Worm (Caenorhabditis elegans) whole organism, late embryonic: ENCODE data around the gene ZK355.8.

Experiments used
- C08G9.2 ChIP-seq: sonication (generic microtip); optimal IDR thresholded peaks from 2 replicates; lab custom pipeline; 2016; ENCODE audit warnings: mild to moderate bottlenecking, missing genetic modification characterization, moderate library complexity, missing compliant biosample characterization
- C38D4.7 ChIP-seq: fragments of 200-800 bp; sonication (Bioruptor generic); optimal IDR thresholded peaks from 2 replicates; lab custom pipeline; 2018; ENCODE audit warnings: mild to moderate bottlenecking, missing genetic modification characterization, moderate library complexity, missing compliant biosample characterization
- F13H6.1 ChIP-seq: sonication (generic microtip); optimal IDR thresholded peaks from 2 replicates; lab custom pipeline; 2016; ENCODE audit warnings: missing genetic modification characterization, missing compliant biosample characterization
- Y22D7AL.16 ChIP-seq: sonication (generic microtip); optimal IDR thresholded peaks from 2 replicates; lab custom pipeline; 2016; ENCODE audit warnings: missing genetic modification characterization, missing compliant biosample characterization
- ceh-14 ChIP-seq: sonication (generic microtip); optimal IDR thresholded peaks from 2 replicates; lab custom pipeline; 2016; ENCODE audit warnings: missing genotype, missing genetic modification characterization, missing compliant biosample characterization
- ceh-24 ChIP-seq: sonication (generic microtip); optimal IDR thresholded peaks from 2 replicates; lab custom pipeline; 2016; ENCODE audit warnings: mild to moderate bottlenecking, missing genetic modification characterization, missing compliant biosample characterization
- ceh-9 ChIP-seq: sonication (generic microtip); optimal IDR thresholded peaks from 2 replicates; lab custom pipeline; 2016; ENCODE audit warnings: mild to moderate bottlenecking, missing genetic modification characterization, inconsistent platforms, missing compliant biosample characterization
- che-1 ChIP-seq: sonication (generic microtip); optimal IDR thresholded peaks from 2 replicates; lab custom pipeline; 2016; ENCODE audit warnings: mild to moderate bottlenecking, missing genetic modification characterization, missing compliant biosample characterization
- dmd-4 ChIP-seq: sonication (generic microtip); optimal IDR thresholded peaks from 2 replicates; lab custom pipeline; 2016; ENCODE audit warnings: borderline replicate concordance, missing genetic modification characterization, missing compliant biosample characterization
- dve-1 ChIP-seq: sonication (generic microtip); optimal IDR thresholded peaks from 2 replicates; lab custom pipeline; 2017; ENCODE audit warnings: antibody characterized with exemption, mild to moderate bottlenecking, missing genetic modification characterization, missing compliant biosample characterization
- fax-1 ChIP-seq: sonication (generic microtip); optimal IDR thresholded peaks from 2 replicates; lab custom pipeline; 2016; ENCODE audit warnings: missing genotype, missing genetic modification characterization, missing compliant biosample characterization
- fkh-6 ChIP-seq: sonication (generic microtip); optimal IDR thresholded peaks from 2 replicates; lab custom pipeline; 2016; ENCODE audit warnings: missing genetic modification characterization, missing compliant biosample characterization
- gmeb-2 ChIP-seq: sonication (generic microtip); optimal IDR thresholded peaks from 2 replicates; lab custom pipeline; 2016; ENCODE audit warnings: missing genetic modification characterization, inconsistent platforms, missing compliant biosample characterization
- hlh-15 ChIP-seq: sonication (generic microtip); optimal IDR thresholded peaks from 2 replicates; lab custom pipeline; 2016; ENCODE audit warnings: missing genetic modification characterization, missing compliant biosample characterization
- hlh-6 ChIP-seq: sonication (generic microtip); optimal IDR thresholded peaks from 2 replicates; lab custom pipeline; 2016; ENCODE audit warnings: missing genotype, missing genetic modification characterization, missing compliant biosample characterization
- hlh-8 ChIP-seq: sonication (generic microtip); optimal IDR thresholded peaks from 2 replicates; lab custom pipeline; 2016; ENCODE audit warnings: missing genotype, missing genetic modification characterization, missing compliant biosample characterization
- lim-6 ChIP-seq: sonication (generic microtip); optimal IDR thresholded peaks from 2 replicates; lab custom pipeline; 2016; ENCODE audit warnings: missing genetic modification characterization, missing compliant biosample characterization
- madf-2 ChIP-seq: sonication (generic microtip); optimal IDR thresholded peaks from 2 replicates; lab custom pipeline; 2017; ENCODE audit warnings: missing genetic modification characterization, missing compliant biosample characterization
- nfya-1 ChIP-seq: sonication (generic microtip); optimal IDR thresholded peaks from 2 replicates; lab custom pipeline; 2017; ENCODE audit warnings: missing genetic modification characterization, mild to moderate bottlenecking, missing compliant biosample characterization, antibody characterized with exemption, moderate library complexity
- nhr-232 ChIP-seq: sonication (generic microtip); optimal IDR thresholded peaks from 2 replicates; lab custom pipeline; 2016; ENCODE audit warnings: missing genetic modification characterization, missing compliant biosample characterization
- odd-2 ChIP-seq: sonication (generic microtip); optimal IDR thresholded peaks from 2 replicates; lab custom pipeline; 2017; ENCODE audit warnings: antibody characterized with exemption, mild to moderate bottlenecking, missing genetic modification characterization, missing compliant biosample characterization
- pag-3 ChIP-seq: sonication (generic microtip); optimal IDR thresholded peaks from 2 replicates; lab custom pipeline; 2016; ENCODE audit warnings: missing compliant biosample characterization, missing genetic modification characterization, borderline replicate concordance
- pqm-1 ChIP-seq: sonication (generic microtip); optimal IDR thresholded peaks from 2 replicates; lab custom pipeline; 2016; ENCODE audit warnings: missing genetic modification characterization, missing compliant biosample characterization
- rnt-1 ChIP-seq: sonication (generic microtip); optimal IDR thresholded peaks from 2 replicates; lab custom pipeline; 2016; ENCODE audit warnings: missing genetic modification characterization, missing compliant biosample characterization
- sox-2 ChIP-seq: fragments of 200-800 bp; sonication (Bioruptor generic); IDR thresholded peaks from 2 replicates; pipeline ENCODE4 v1.3.6; 2022; ENCODE audit warnings: missing genetic modification reagents, missing genetic modification characterization, missing compliant biosample characterization
- syd-9 ChIP-seq: sonication (generic microtip); optimal IDR thresholded peaks from 2 replicates; lab custom pipeline; 2016; ENCODE audit warnings: mild to moderate bottlenecking, missing genetic modification characterization, moderate library complexity, missing compliant biosample characterization
- unc-86 ChIP-seq: sonication (generic microtip); optimal IDR thresholded peaks from 2 replicates; lab custom pipeline; 2016; ENCODE audit warnings: missing genetic modification characterization, missing compliant biosample characterization
- ztf-16 ChIP-seq: sonication (generic microtip); optimal IDR thresholded peaks from 2 replicates; lab custom pipeline; 2017; ENCODE audit warnings: missing genetic modification characterization, missing compliant biosample characterization

Gene ZK355.8

DNA sequence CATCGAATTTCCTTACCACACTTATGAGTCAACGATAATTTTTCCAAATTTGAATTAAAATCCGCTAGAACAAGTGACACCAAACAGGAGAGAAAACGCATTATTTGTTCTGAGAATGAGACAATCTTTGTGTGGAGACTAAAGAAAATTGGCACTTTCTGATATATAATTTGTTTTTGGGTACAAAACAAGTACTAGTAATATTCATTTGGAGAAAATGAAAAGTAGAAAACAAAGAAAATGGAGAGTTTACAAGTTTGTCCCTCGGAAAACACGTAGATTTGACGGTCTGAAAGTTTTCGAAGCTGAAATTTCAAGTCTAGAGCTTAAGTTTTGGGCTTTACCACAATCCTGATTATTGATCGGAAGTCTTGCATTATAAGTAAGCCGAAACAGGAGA, 13.1 kb downstream of the ZK355.8 start, which contains the start of gene irld-66:
irld-66 (minus strand) TSS at position 101 of the 400 bp plus-strand sequence.
- no peak for TF ChIP-seq pqm-1

ce11 chrII:2943966-2944365, 16.4 kb downstream of the ZK355.8 start, which contains the start of the genes irld-50 and irld-49:
Gene irld-50 (minus strand): TSS chrII:2944066.
Gene irld-49 (plus strand): TSS chrII:2944176.
- no peak for TF ChIP-seq hlh-8
- no peak for TF ChIP-seq C38D4.7
- TF ChIP-seq nfya-1 (tag; lab: Kevin White, UChicago): no peak
- no peak for TF ChIP-seq ztf-16 (tag; lab: Kevin White, UChicago)
- TF ChIP-seq madf-2 (tag; lab: Kevin White, UChicago): no peak
- TF ChIP-seq nhr-232 (tag; lab: Kevin White, UChicago): no peak
- TF ChIP-seq dve-1 (tag; lab: Kevin White, UChicago): no peak
- no peak for TF ChIP-seq pqm-1
- no peak for TF ChIP-seq sox-2 (GFP tag; lab: Robert Waterston, UW)
- TF ChIP-seq, all 69 proteins: peak for 0

ce11 chrII:2946438-2946837, 18.8 kb downstream of the ZK355.8 start, which contains the start of gene srw-79:
Gene srw-79 (plus strand): TSS chrII:2946738.
- TF ChIP-seq ceh-9 (no peak), Y22D7AL.16 (tag; lab: Kevin White, UChicago) (no peak), odd-2 (tag; lab: Kevin White, UChicago) (no peak), dmd-4 (tag; lab: Kevin White, UChicago) (no peak), hlh-15 (tag; lab: Kevin White, UChicago) (no peak), syd-9 (tag; lab: Kevin White, UChicago) (no peak), hlh-6 (no peak), F13H6.1 (tag; lab: Kevin White, UChicago) (no peak), ceh-14 (tag; lab: Kevin White, UChicago) (no peak), pqm-1 (no peak)

DNA sequence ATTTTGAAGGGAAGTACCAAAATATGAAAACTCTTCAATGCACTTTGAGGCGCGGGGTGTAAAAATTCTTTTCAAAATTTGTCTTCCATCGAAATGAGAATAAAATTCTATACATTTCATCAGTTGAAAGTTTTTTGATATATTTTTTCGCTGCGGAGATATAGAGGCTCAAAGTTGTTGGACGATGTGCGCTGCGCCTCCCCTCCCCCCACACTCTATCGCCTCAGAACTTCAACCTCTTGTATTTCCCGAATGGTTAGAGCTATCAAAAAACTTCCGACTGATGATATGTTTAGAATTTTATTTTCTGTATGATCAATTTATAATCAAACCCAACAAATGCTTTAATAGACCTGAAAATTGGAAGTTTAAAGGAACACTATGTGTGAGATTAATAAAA, 21.0 kb downstream of the ZK355.8 start:
- TF ChIP-seq nhr-232 (tag; lab: Kevin White, UChicago) (no peak), che-1 (tag; lab: Kevin White, UChicago) (no peak), fax-1 (tag; lab: Kevin White, UChicago) (no peak), nfya-1 (tag; lab: Kevin White, UChicago) (no peak)

DNA sequence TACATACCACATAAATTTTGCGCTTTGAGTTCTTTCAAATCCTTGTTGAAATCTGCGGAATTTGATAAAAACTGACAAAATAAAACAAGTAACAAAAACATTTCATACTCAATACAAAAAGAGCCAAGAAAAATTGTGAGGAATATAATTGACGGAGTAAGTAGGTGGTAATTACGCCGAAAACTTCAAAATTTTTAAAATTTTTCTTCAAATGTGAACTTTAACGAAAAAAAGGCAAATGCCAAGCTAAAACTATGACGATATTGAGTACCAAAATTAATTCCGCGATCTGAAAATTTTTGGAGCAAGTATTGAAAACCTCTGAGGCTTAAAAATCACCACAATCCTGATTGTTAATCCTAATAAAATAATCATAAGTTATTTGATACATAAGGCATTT, 25.0 kb downstream of the ZK355.8 start, which contains the start of gene irld-51:
irld-51 (minus strand) TSS at position 101 of the 400 bp plus-strand sequence.
- no peak for TF ChIP-seq fkh-6
- TF ChIP-seq odd-2 (tag; lab: Kevin White, UChicago): no peak
- TF ChIP-seq rnt-1 (tag; lab: Kevin White, UChicago): no peak
- TF ChIP-seq ceh-24: no peak
- no peak for TF ChIP-seq C08G9.2 (tag; lab: Kevin White, UChicago)

ce11 chrII:2955656-2956115, 28.1 kb downstream of the ZK355.8 start, which contains the start of gene irld-48:
Gene irld-48 (plus strand): TSS chrII:2956065.
- TF ChIP-seq odd-2 (tag; lab: Kevin White, UChicago) (no peak), lim-6 (tag; lab: Kevin White, UChicago) (no peak), madf-2 (tag; lab: Kevin White, UChicago) (no peak), gmeb-2 (no peak)

DNA sequence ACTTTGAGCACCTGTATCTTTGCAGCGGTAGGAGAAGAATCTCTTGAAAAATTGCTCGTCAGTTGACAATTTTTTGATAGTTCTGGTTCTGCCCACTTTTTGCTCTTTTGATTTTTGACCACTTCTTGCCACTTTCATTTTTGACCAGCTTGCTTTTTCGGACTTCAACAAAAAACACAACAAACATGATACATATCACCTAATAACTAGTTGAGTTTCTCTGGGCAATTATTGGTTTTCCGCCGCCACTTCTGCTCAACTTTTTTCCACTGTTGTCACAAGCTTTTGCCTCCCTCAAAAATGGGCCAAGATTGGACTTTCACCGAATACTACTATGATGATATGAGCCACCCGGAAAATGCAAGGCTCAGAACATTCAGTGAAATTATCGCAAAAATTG, 30.7 kb downstream of the ZK355.8 start, which contains the start of gene srw-60:
srw-60 (plus strand) TSS at position 301 of the 400 bp plus-strand sequence.
- TF ChIP-seq che-1 (tag; lab: Kevin White, UChicago): no peak
- no peak for TF ChIP-seq unc-86 (tag; lab: Kevin White, UChicago)
- no peak for TF ChIP-seq madf-2 (tag; lab: Kevin White, UChicago)
- TF ChIP-seq pag-3 (tag; lab: Kevin White, UChicago): no peak
- TF ChIP-seq ceh-9: no peak
